Fruit fly (Drosophila melanogaster): ENCODE results near the gene CG33500.

Gene CG33500

DNA sequence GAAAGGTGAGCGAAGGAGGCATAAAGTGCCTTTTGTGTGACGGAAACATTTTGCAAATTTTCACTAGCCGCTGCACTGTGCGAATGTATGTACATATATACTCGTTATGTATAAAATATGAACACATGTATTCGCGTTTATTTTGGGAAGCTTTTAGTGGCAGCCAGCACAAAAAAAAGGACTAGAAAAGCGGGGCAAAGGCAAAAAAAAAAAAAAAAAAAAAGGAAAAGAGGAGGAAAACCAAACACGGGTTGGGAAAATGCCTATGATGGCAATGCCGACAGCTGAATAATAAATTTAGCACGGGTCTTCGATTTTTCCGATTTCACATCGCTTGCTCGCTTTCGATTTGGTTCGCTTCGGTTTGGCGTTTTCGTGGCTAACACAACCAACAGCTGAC is 41.0 kb downstream of the CG33500 start:
- TF ChIP-seq ci (GFP tag; IDR thresholded peaks at IDR 0.05), result 0 out of 3 replicates have a peak, but pooled peaks have one; percentile 24
- TF ChIP-seq Hr39 (optimal IDR thresholded peaks at IDR 0.05), result peak; percentile 74
- 0 out of 2 replicates have a peak, but pooled peaks have one; percentile 28 for TF ChIP-seq Drgx (GFP tag; IDR thresholded peaks at IDR 0.05)
- TF ChIP-seq CG10321 (GFP tag; IDR thresholded peaks at IDR 0.05), result no peak
- TF ChIP-seq tgo (GFP tag; IDR thresholded peaks at IDR 0.05), result no peak

DNA sequence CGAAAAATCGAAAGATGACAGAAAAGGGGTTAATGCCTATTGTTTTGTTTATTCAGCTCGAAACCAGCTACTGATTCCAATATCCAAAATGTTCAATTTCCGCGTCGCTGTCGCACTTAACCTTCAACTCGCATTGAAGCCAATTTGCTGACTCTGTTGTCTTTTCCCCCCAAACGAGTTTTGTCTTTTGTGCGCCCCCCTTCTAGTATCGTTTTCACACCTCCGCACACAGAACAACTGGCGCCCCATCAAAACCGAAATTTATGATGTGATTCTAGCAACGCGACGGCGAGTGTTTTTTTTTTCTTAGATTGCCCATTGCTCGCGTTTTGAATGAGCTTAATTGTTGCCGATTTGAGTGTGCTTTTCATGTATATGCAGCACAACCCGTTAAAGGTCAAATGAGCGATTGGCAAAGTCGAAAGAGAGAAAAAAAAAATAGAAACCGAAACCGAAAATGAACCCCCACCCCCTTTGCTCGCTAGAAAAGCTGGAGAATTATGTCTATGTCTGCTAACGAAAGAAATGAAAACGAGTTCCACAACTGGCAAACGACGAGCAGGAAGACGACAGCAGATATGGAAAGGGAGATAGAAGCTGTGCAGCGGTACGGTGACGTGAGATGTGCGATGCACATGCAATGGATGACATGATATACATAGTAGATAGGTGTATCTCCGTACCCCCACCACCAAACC is 42.1 kb downstream of the CG33500 start:
- TF ChIP-seq ATbp (GFP tag; optimal IDR thresholded peaks at IDR 0.05) (no peak), Ptx1 (GFP tag; IDR thresholded peaks at IDR 0.05) (peak; percentile 18; the same call in 1 of the 2 replicates), CG11695 (GFP tag; IDR thresholded peaks at IDR 0.05) (peak; percentile 45; the same call in 1 of the 3 replicates), Hmr (GFP tag; optimal IDR thresholded peaks at IDR 0.05) (peak; percentile 46), ro (GFP tag; IDR thresholded peaks at IDR 0.05) (no peak), slbo (GFP tag; IDR thresholded peaks at IDR 0.05) (peak; percentile 44; the same call in 1 of the 2 replicates), CG10543 (GFP tag; optimal IDR thresholded peaks at IDR 0.05) (peak; percentile 5), CG11093 (GFP tag; IDR thresholded peaks at IDR 0.05) (no peak), CG10147 (GFP tag; optimal IDR thresholded peaks at IDR 0.05) (no peak), Med (GFP tag) (peak; percentile 89), CG32532 (GFP tag; IDR thresholded peaks at IDR 0.05) (peak; percentile 21; the same call in 1 of the 2 replicates), ken (GFP tag; IDR thresholded peaks at IDR 0.05) (no peak), CG2712 (tag; optimal IDR thresholded peaks at IDR 0.05) (no peak), CG34376 (GFP tag; optimal IDR thresholded peaks at IDR 0.05) (peak; percentile 14), CG13287 (GFP tag; IDR thresholded peaks at IDR 0.05; ENCODE audit: partially characterized antibody) (peak; percentile 6; the same call in 1 of the 2 replicates), toy (GFP tag; IDR thresholded peaks at IDR 0.05) (no peak), rib (GFP tag; IDR thresholded peaks at IDR 0.05) (peak; percentile 37; the same call in 1 of the 2 replicates), Taf1 (GFP tag; IDR thresholded peaks at IDR 0.05) (no peak), CG6765 (GFP tag; optimal IDR thresholded peaks at IDR 0.05) (peak; percentile 22), unc-4 (GFP tag; IDR thresholded peaks at IDR 0.05; ENCODE audit: partially characterized antibody) (0 out of 2 replicates have a peak, but pooled peaks have one; percentile 25), Mad (GFP tag; optimal IDR thresholded peaks at IDR 0.05) (no peak), Atf-2 (GFP tag; optimal IDR thresholded peaks at IDR 0.05) (no peak), crol (GFP tag; IDR thresholded peaks at IDR 0.05) (peak; percentile 52), jumu (GFP tag; optimal IDR thresholded peaks at IDR 0.05) (no peak), sug (tag; optimal IDR thresholded peaks at IDR 0.05) (peak; percentile 26), CG12769 (tag; optimal IDR thresholded peaks at IDR 0.05) (peak; percentile 69), her (GFP tag; optimal IDR thresholded peaks at IDR 0.05) (peak; percentile 23), CG13296 (GFP tag; optimal IDR thresholded peaks at IDR 0.05) (peak; percentile 8), abd-A (tag; optimal IDR thresholded peaks at IDR 0.05) (peak; percentile 85), CG11696 (GFP tag; IDR thresholded peaks at IDR 0.05) (peak; percentile 82), Blimp-1 (GFP tag; optimal IDR thresholded peaks at IDR 0.05) (peak; percentile 90), kni (GFP tag; optimal IDR thresholded peaks at IDR 0.05) (peak; percentile 67), CG32772 (GFP tag; IDR thresholded peaks at IDR 0.05) (0 out of 2 replicates have a peak, but pooled peaks have one; percentile 10), CG17361 (GFP tag; IDR thresholded peaks at IDR 0.05) (0 out of 3 replicates have a peak, but pooled peaks have one; percentile 20), chinmo (GFP tag; IDR thresholded peaks at IDR 0.05; ENCODE audit: partially characterized antibody) (peak; percentile 93), Hr78 (GFP tag; optimal IDR thresholded peaks at IDR 0.05) (peak in 1 of 2 experiments; percentile 49), lab (GFP tag; optimal IDR thresholded peaks at IDR 0.05) (peak; percentile 57), caup (GFP tag; optimal IDR thresholded peaks at IDR 0.05; ENCODE audit: severe bottlenecking) (peak; percentile 34), Dbx (GFP tag; IDR thresholded peaks at IDR 0.05) (0 out of 3 replicates have a peak, but pooled peaks have one; percentile 40), z (GFP tag; IDR thresholded peaks at IDR 0.05) (peak; percentile 37; the same call in 1 of the 3 replicates), Poxn (GFP tag; IDR thresholded peaks at IDR 0.05) (no peak), Rfx (GFP tag; IDR thresholded peaks at IDR 0.05) (peak; percentile 59)

Data from whole organism, embryonic.